Fruit fly (Drosophila melanogaster): ENCODE data around the gene CG13712.

The CG13712 gene

dm6 chr3L:4720510-4721157 is 10.9 kb upstream of the CG13712 start (continued):
- TF ChIP-seq Xbp1 (GFP tag; optimal IDR thresholded peaks at IDR 0.05) (peak; percentile 3), BEAF-32 (GFP tag; optimal IDR thresholded peaks at IDR 0.05) (no peak), pb (GFP tag; optimal IDR thresholded peaks at IDR 0.05) (no peak), onecut (GFP tag; IDR thresholded peaks at IDR 0.05) (no peak), Mrtf (GFP tag; IDR thresholded peaks at IDR 0.05) (no peak), ase (GFP tag; IDR thresholded peaks at IDR 0.05) (0 out of 3 replicates have a peak, but pooled peaks have one; percentile 17), CG4328 (GFP tag; optimal IDR thresholded peaks at IDR 0.05) (no peak), Sox100B (GFP tag; optimal IDR thresholded peaks at IDR 0.05) (peak; percentile 60), CG7928 (GFP tag; optimal IDR thresholded peaks at IDR 0.05) (no peak), CG10431 (GFP tag; optimal IDR thresholded peaks at IDR 0.05) (no peak), C15 (GFP tag; IDR thresholded peaks at IDR 0.05) (no peak), CG9437 (GFP tag; optimal IDR thresholded peaks at IDR 0.05) (peak; percentile 5), CG4707 (GFP tag; optimal IDR thresholded peaks at IDR 0.05) (no peak), Usf (GFP tag; optimal IDR thresholded peaks at IDR 0.05) (no peak), Lim3 (GFP tag; IDR thresholded peaks at IDR 0.05) (no peak), NfI (GFP tag; optimal IDR thresholded peaks at IDR 0.05) (no peak), CG10565 (GFP tag; optimal IDR thresholded peaks at IDR 0.05) (no peak), jumu (GFP tag; optimal IDR thresholded peaks at IDR 0.05) (no peak), bowl (GFP tag; IDR thresholded peaks at IDR 0.05) (no peak), Gug (GFP tag; IDR thresholded peaks at IDR 0.05) (no peak), Hr51 (GFP tag; optimal IDR thresholded peaks at IDR 0.05) (peak in 1 of 2 experiments; percentile 76), CG10209 (GFP tag; optimal IDR thresholded peaks at IDR 0.05) (peak; percentile 23), ara (GFP tag; IDR thresholded peaks at IDR 0.05) (no peak), amos (GFP tag; IDR thresholded peaks at IDR 0.05; ENCODE audit: partially characterized antibody) (no peak), YL-1 (GFP tag; optimal IDR thresholded peaks at IDR 0.05) (no peak), CG12744 (GFP tag; optimal IDR thresholded peaks at IDR 0.05) (no peak), chn (GFP tag; optimal IDR thresholded peaks at IDR 0.05) (no peak), CG6272 (GFP tag; IDR thresholded peaks at IDR 0.05) (no peak), Chrac-16 (GFP tag; optimal IDR thresholded peaks at IDR 0.05) (no peak), HLHmδ (GFP tag; optimal IDR thresholded peaks at IDR 0.05) (no peak), bcd (GFP tag; optimal IDR thresholded peaks at IDR 0.05) (peak; percentile 30), CkIIα-i1 (GFP tag; IDR thresholded peaks at IDR 0.05) (no peak), Med (GFP tag) (no peak), CG17328 (GFP tag; IDR thresholded peaks at IDR 0.05) (no peak), CG1529 (GFP tag; optimal IDR thresholded peaks at IDR 0.05) (peak; percentile 1), CG31365 (tag; optimal IDR thresholded peaks at IDR 0.05) (no peak), CG7963 (GFP tag; IDR thresholded peaks at IDR 0.05; ENCODE audit: partially characterized antibody) (no peak), Dref (GFP tag; IDR thresholded peaks at IDR 0.05) (no peak), CG17361 (GFP tag; IDR thresholded peaks at IDR 0.05) (peak; percentile 61), Jarid2 (GFP tag; optimal IDR thresholded peaks at IDR 0.05) (no peak), CG17568 (GFP tag; optimal IDR thresholded peaks at IDR 0.05) (no peak), hbn (GFP tag; IDR thresholded peaks at IDR 0.05; ENCODE audit: partially characterized antibody) (no peak), emc (GFP tag; optimal IDR thresholded peaks at IDR 0.05) (no peak), mam (GFP tag; optimal IDR thresholded peaks at IDR 0.05) (no peak), CG17829 (tag; optimal IDR thresholded peaks at IDR 0.05) (no peak), Hmr (GFP tag; optimal IDR thresholded peaks at IDR 0.05) (no peak), CG32767 (GFP tag; IDR thresholded peaks at IDR 0.05) (0 out of 2 replicates have a peak, but pooled peaks have one; percentile 14), kah (GFP tag; optimal IDR thresholded peaks at IDR 0.05) (no peak), zf30C (GFP tag; optimal IDR thresholded peaks at IDR 0.05) (no peak), esg (GFP tag; conservative IDR thresholded peaks at IDR 0.05) (no peak; the same call in 1 of the 2 replicates)

Data from whole organism, embryonic.